Fruit fly (Drosophila melanogaster): Measurements from ENCODE around the gene CG2991.

Gene CG2991

DNA sequence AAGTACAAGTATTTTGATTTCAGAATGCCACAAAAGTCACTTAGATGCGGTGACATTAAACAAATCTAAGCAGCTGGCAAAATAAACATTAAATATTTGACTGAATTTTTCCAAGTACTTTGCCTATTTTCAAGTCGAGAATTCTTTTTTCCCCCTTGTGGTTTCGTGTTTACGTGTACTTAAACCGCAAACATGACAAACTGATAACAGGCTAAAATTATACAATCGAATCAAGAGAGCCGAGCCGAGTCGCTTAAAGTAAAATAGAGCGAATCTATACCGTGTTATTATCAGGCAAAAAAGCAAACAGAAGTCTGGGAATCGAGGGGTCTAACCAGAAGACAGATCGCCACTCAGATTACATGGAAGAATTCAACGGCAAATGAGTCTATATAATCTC, 49.2 kb downstream of the CG2991 start (continued):
- TF ChIP-seq bsh (GFP tag; optimal IDR thresholded peaks at IDR 0.05) (peak in 1 of 2 experiments; percentile 45), slbo (GFP tag; IDR thresholded peaks at IDR 0.05) (no peak), dimm (GFP tag; IDR thresholded peaks at IDR 0.05) (no peak), CG31441 (GFP tag; IDR thresholded peaks at IDR 0.05) (no peak), Bteb2 (GFP tag; optimal IDR thresholded peaks at IDR 0.05) (no peak), sens-2 (GFP tag; IDR thresholded peaks at IDR 0.05) (no peak), CHES-1-like (GFP tag; optimal IDR thresholded peaks at IDR 0.05) (no peak), Tbp (GFP tag; optimal IDR thresholded peaks at IDR 0.05) (no peak), CG10654 (GFP tag; optimal IDR thresholded peaks at IDR 0.05) (no peak), HHEX (GFP tag; optimal IDR thresholded peaks at IDR 0.05) (peak; percentile 24), CG6254 (GFP tag; optimal IDR thresholded peaks at IDR 0.05) (peak; percentile 42), Ssrp (tag; optimal IDR thresholded peaks at IDR 0.05) (no peak), Elba2 (GFP tag; optimal IDR thresholded peaks at IDR 0.05) (no peak), ase (GFP tag; IDR thresholded peaks at IDR 0.05) (no peak), ATbp (GFP tag; optimal IDR thresholded peaks at IDR 0.05) (peak; percentile 17), nau (GFP tag; optimal IDR thresholded peaks at IDR 0.05) (peak; percentile 65), CG3407 (GFP tag; optimal IDR thresholded peaks at IDR 0.05) (no peak), nom (GFP tag; optimal IDR thresholded peaks at IDR 0.05) (no peak), sens (GFP tag) (peak; percentile 68), usp (GFP tag; optimal IDR thresholded peaks at IDR 0.05) (no peak), CG15696 (tag; optimal IDR thresholded peaks at IDR 0.05) (peak; percentile 22), CG6272 (GFP tag; IDR thresholded peaks at IDR 0.05) (no peak), CG6854 (GFP tag; optimal IDR thresholded peaks at IDR 0.05) (no peak), Ets97D (GFP tag; optimal IDR thresholded peaks at IDR 0.05) (no peak), nerfin-2 (GFP tag; IDR thresholded peaks at IDR 0.05; ENCODE audit: partially characterized antibody) (no peak), Abd-B (GFP tag; optimal IDR thresholded peaks at IDR 0.05) (no peak), B-H2 (GFP tag; optimal IDR thresholded peaks at IDR 0.05) (no peak), CG9876 (GFP tag; optimal IDR thresholded peaks at IDR 0.05) (no peak), CG12391 (tag; optimal IDR thresholded peaks at IDR 0.05) (no peak), CG31224 (GFP tag; IDR thresholded peaks at IDR 0.05) (no peak), org-1 (GFP tag; optimal IDR thresholded peaks at IDR 0.05) (no peak), Nf-YC (tag; optimal IDR thresholded peaks at IDR 0.05) (no peak)

DNA sequence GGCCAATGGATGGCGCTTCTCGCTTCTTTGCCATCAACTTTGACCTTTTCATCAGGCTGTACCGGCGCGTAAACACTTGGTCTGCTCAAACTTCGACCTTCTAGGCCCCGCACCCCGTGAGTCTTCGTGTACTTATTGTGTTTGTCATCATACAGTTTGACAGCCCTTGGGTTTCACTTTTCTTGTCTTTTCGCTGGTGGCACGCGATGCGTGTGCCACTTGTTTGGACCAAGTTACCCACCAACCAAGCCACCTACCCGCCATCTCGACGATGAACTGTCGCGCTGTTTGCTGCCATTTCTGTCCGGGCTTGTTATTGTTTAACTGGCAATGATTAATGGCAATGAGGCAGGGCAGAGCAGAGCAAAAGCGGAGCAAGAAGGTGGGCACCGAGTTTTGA, 50.8 kb downstream of the CG2991 start:
- TF ChIP-seq CG1529 (GFP tag; optimal IDR thresholded peaks at IDR 0.05) (no peak), CG8359 (GFP tag; optimal IDR thresholded peaks at IDR 0.05; ENCODE audit: borderline replicate concordance) (no peak), stc (GFP tag; IDR thresholded peaks at IDR 0.05) (0 out of 2 replicates have a peak, but pooled peaks have one; percentile 8), ara (GFP tag; IDR thresholded peaks at IDR 0.05) (peak; percentile 21; the same call in 1 of the 2 replicates), CG9932 (GFP tag; IDR thresholded peaks at IDR 0.05) (no peak), bigmax (GFP tag; optimal IDR thresholded peaks at IDR 0.05) (no peak), NC2β (GFP tag; optimal IDR thresholded peaks at IDR 0.05) (no peak), CG11723 (GFP tag; optimal IDR thresholded peaks at IDR 0.05) (no peak), CG11695 (GFP tag; IDR thresholded peaks at IDR 0.05) (no peak), CG5180 (GFP tag; optimal IDR thresholded peaks at IDR 0.05) (peak; percentile 46), Dll (GFP tag; IDR thresholded peaks at IDR 0.05; ENCODE audit: partially characterized antibody) (no peak), dpn (GFP tag; optimal IDR thresholded peaks at IDR 0.05) (no peak), bab2 (GFP tag; optimal IDR thresholded peaks at IDR 0.05) (no peak), Hr78 (GFP tag; optimal IDR thresholded peaks at IDR 0.05) (peak in 1 of 2 experiments; percentile 88), dm (GFP tag; optimal IDR thresholded peaks at IDR 0.05) (no peak), CG6654 (GFP tag; optimal IDR thresholded peaks at IDR 0.05) (peak; percentile 92), pros (GFP tag; optimal IDR thresholded peaks at IDR 0.05) (peak; percentile 8), gem (tag; optimal IDR thresholded peaks at IDR 0.05) (no peak), CG34224 (GFP tag; IDR thresholded peaks at IDR 0.05; ENCODE audit: partially characterized antibody) (no peak), zfh2 (GFP tag; optimal IDR thresholded peaks at IDR 0.05) (no peak), HHEX (GFP tag; optimal IDR thresholded peaks at IDR 0.05) (no peak), CG4282 (GFP tag; optimal IDR thresholded peaks at IDR 0.05) (no peak)

Measured in whole organism, embryonic.